Fruit fly (Drosophila melanogaster): ENCODE measurements around the gene CG13658.

DNA sequence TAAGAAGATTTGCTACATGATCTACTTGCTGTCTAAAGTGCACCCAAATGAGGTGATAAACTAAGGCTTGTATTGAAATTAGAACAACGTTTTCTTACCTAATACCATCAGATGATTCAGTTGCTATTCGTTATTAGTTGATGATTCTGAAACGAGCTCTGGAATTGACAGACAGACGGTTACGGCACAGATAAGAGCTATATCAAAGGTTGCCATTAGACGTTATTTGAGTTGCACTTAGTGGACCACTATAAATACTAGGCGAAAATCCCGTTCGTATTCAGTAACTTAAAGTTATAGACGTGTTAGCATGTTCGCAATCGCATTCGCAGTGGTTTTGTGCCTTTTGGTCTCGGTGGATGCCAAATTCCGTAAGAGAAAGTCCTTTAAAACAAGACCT, 47.4 kb upstream of the CG13658 start, which contains the start of gene to:
- TF ChIP-seq Snoo (tag; optimal IDR thresholded peaks at IDR 0.05): no peak
- TF ChIP-seq EcR (GFP tag; optimal IDR thresholded peaks at IDR 0.05): no peak
- TF ChIP-seq CG13204 (GFP tag; optimal IDR thresholded peaks at IDR 0.05): no peak
- TF ChIP-seq CG14655 (GFP tag; optimal IDR thresholded peaks at IDR 0.05): no peak
- TF ChIP-seq CG10348 (GFP tag; IDR thresholded peaks at IDR 0.05): no peak

Data from whole organism, pupa.